Fruit fly (Drosophila melanogaster) Kc167 (cell line): ENCODE measurements around the gene ham.

Experiments used
- Myc ChIP-seq: fragments of >200 bp; optimal IDR thresholded peaks from 2 replicates; lab custom pipeline; 2017; ENCODE audit warnings: missing external identifiers
- insv ChIP-seq: fragments of >200 bp; optimal IDR thresholded peaks from 3 replicates; lab custom pipeline; 2018; ENCODE audit warnings: missing external identifiers

DNA sequence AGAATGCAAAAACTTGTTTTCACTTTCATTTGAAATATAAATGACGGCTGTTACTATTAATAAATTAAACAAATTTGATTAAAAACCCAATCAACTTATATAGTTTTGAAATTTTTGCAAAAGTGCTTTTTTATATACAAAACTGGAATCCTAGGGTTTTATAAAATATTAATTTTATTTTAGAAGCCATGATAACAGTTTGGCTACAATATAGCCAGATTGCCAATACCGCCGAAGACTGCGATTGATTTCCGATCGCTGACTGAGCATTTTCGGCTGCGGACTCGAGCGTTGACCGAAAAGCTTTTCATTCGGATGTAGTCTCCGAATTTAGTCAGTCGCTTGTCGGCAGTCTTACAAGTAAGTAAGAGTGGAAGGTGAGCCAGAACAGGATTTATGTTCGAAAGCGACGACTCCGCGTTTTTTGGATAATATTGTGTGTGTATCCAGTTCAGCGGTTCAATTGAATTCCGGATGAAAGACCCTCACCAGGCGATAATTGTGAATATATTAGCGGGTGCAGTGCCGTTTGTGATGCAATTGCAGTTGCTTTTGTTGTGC is 30.6 kb upstream of the ham start, which contains the start of gene Ugt36D1:
- TF ChIP-seq insv (no peak), Myc (lab: Kevin White, UChicago) (no peak)
